Fruit fly (Drosophila melanogaster) whole organism, adult: ENCODE measurements around the gene Zpr1.

Experiments
- CG12768 ChIP-seq: fragments of 200-800 bp; sonication (Bioruptor generic); optimal IDR thresholded peaks from 2 replicates; lab custom pipeline; 2017; ENCODE audit warnings: missing biosample characterization, missing genetic modification characterization, mild to moderate bottlenecking, moderate library complexity, missing genetic modification reagents
- CG7101 ChIP-seq: fragments of 200-800 bp; sonication (Bioruptor generic); optimal IDR thresholded peaks from 2 replicates; lab custom pipeline; 2018; ENCODE audit warnings: missing biosample characterization, mild to moderate bottlenecking, missing genetic modification characterization, moderate library complexity
- Clk ChIP-seq: fragments of 200-800 bp; sonication (Bioruptor generic); optimal IDR thresholded peaks from 2 replicates; lab custom pipeline; 2017; ENCODE audit warnings: missing biosample characterization, missing genetic modification characterization
- Hr96 ChIP-seq: fragments of 200-800 bp; sonication (Bioruptor generic); optimal IDR thresholded peaks from 2 replicates; lab custom pipeline; 2016; ENCODE audit warnings: missing biosample characterization, missing genetic modification characterization
- cic ChIP-seq: fragments of 200-800 bp; sonication (Bioruptor generic); optimal IDR thresholded peaks from 2 replicates; lab custom pipeline; 2017; ENCODE audit warnings: missing biosample characterization, mild to moderate bottlenecking, missing genetic modification characterization, moderate library complexity
- cnc ChIP-seq, 2 experiments: fragments of >200 bp; optimal IDR thresholded peaks; 2 replicates each; lab custom pipeline; 2017
- kay ChIP-seq: fragments of 200-800 bp; sonication (Bioruptor generic); peaks from one replicate; lab custom pipeline; 2016; ENCODE audit warnings: missing biosample characterization, missing genetic modification characterization, borderline replicate concordance
- pad ChIP-seq: fragments of 200-800 bp; sonication (Bioruptor generic); optimal IDR thresholded peaks from 3 replicates; lab custom pipeline; 2017; ENCODE audit warnings: missing biosample characterization, missing genetic modification characterization, mild to moderate bottlenecking, moderate library complexity, missing genetic modification reagents
- tj ChIP-seq: fragments of 200-800 bp; sonication (Bioruptor generic); optimal IDR thresholded peaks from 3 replicates; lab custom pipeline; 2017; ENCODE audit warnings: missing biosample characterization, mild to moderate bottlenecking, missing genetic modification characterization, moderate library complexity
- toe ChIP-seq: fragments of 200-800 bp; sonication (Bioruptor generic); optimal IDR thresholded peaks from 2 replicates; lab custom pipeline; 2016; ENCODE audit warnings: missing biosample characterization, missing genetic modification characterization

DNA sequence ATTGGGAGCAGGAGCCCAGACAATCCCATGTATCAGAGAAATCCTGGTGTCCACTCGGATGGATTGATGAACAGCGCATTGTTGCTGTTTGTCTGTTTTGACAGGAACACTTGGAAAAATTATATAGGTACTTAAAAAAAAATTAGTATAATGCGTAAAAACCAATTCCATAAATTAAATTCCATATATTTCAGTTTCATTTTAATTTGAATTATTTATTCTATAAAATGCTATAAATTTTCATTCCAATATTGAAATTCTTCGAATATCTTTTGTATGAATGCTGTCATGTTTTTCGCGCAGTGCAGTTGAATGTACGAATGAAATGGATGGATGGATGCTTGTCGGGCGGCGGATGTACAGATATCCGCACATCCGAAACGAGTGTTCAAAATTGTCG, 48.9 kb upstream of the Zpr1 start, which contains the start of gene SmydA-9:
- TF ChIP-seq Hr96 (no peak), kay (GFP tag; lab: Kevin White, UChicago) (no peak), pad (no peak), CG12768 (GFP tag; lab: Kevin White, UChicago) (no peak), Clk (GFP tag; lab: Kevin White, UChicago) (no peak), toe (no peak), tj (GFP tag; lab: Kevin White, UChicago) (no peak), CG7101 (tag; lab: Kevin White, UChicago) (no peak), cnc (optimal IDR thresholded peaks at IDR 0.05; lab: Kevin White, UChicago) (no peak), cic (no peak)
